Worm (Caenorhabditis elegans) whole organism, midembryonic: ENCODE results near the gene Y57E12AL.6.

Experiments used
- T22C8.4 ChIP-seq: fragments of 200-800 bp; sonication (Bioruptor generic); IDR thresholded peaks from 2 replicates; pipeline ENCODE4 v1.3.6; 2022; ENCODE audit warnings: missing genetic modification characterization, missing compliant biosample characterization
- flt-1 ChIP-seq: fragments of 200-800 bp; sonication (Bioruptor generic); IDR thresholded peaks from 2 replicates; pipeline ENCODE4 v1.3.6; 2022; ENCODE audit warnings: missing genetic modification characterization, missing compliant biosample characterization
- ref-1 ChIP-seq: fragments of 200-800 bp; sonication (Bioruptor generic); conservative IDR thresholded peaks from 2 replicates; pipeline ENCODE4 v1.3.6; 2022; ENCODE audit warnings: missing genetic modification reagents, missing genetic modification characterization, missing compliant biosample characterization
- ztf-23 ChIP-seq: fragments of 200-800 bp; sonication (Bioruptor generic); IDR thresholded peaks from 2 replicates; pipeline ENCODE4 v1.3.6; 2022; ENCODE audit warnings: missing genetic modification reagents, missing genetic modification characterization, missing compliant biosample characterization

DNA sequence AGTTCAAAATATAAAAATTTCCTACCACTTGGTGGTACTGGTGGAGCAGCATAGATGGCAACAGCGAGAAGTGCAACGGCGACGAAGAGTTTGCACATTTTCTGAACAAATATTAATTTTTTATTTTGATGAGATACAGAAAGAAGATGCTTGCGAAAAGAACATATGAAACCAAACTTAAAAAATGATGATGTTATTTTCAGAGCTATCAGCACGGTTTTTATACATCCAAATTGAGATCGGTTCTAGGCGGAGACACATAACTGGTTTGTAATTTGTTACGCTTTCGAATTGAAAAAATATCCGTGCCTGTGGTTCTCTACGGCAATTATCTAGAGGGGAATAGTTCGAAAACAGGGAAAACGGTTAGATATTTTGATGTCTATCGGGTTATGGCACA, 7.2 kb downstream of the Y57E12AL.6 start, which contains the start of gene txt-17:
- TF ChIP-seq flt-1 (GFP tag; lab: Robert Waterston, UW) = no peak
- no peak for TF ChIP-seq T22C8.4 (GFP tag; lab: Robert Waterston, UW)
- TF ChIP-seq ref-1 (GFP tag; lab: Robert Waterston, UW) = no peak
- TF ChIP-seq ztf-23 (GFP tag; lab: Robert Waterston, UW) = no peak
